Fruit fly (Drosophila melanogaster) whole organism, wandering third instar larva: ENCODE results near the gene CG43249.

ENCODE experiments used
- Abd-B ChIP-seq: fragments of >200 bp; optimal IDR thresholded peaks from 2 replicates; lab custom pipeline; 2017; ENCODE audit warnings: missing biosample characterization, missing genetic modification characterization
- Dif ChIP-seq: fragments of 200-275, 200-300 bp; sonication (Bioruptor generic); optimal IDR thresholded peaks from 2 replicates; lab custom pipeline; 2018; ENCODE audit warnings: missing biosample characterization, missing genetic modification characterization; ENCODE audit not compliant: partially characterized antibody
- Hr78 ChIP-seq: fragments of >200 bp; optimal IDR thresholded peaks from 2 replicates; lab custom pipeline; 2017; ENCODE audit warnings: missing biosample characterization, missing genetic modification characterization
- OdsH ChIP-seq: fragments of 200-800 bp; sonication (Bioruptor generic); optimal IDR thresholded peaks from 2 replicates; lab custom pipeline; 2016; ENCODE audit warnings: missing biosample characterization, mild to moderate bottlenecking, missing genetic modification characterization
- dsf ChIP-seq: sonication (Bioruptor generic); optimal IDR thresholded peaks from 2 replicates; lab custom pipeline; 2016; ENCODE audit warnings: missing biosample characterization, missing genetic modification characterization, borderline replicate concordance
- pan ChIP-seq: fragments of >200 bp; optimal IDR thresholded peaks from 2 replicates; lab custom pipeline; 2017
- psq ChIP-seq: fragments of 200-800 bp; sonication (Bioruptor generic); optimal IDR thresholded peaks from 3 replicates; lab custom pipeline; 2017; ENCODE audit warnings: missing biosample characterization, mild to moderate bottlenecking, missing genetic modification characterization, moderate library complexity
- rgr ChIP-seq: fragments of 200-800 bp; sonication (Bioruptor generic); optimal IDR thresholded peaks from 3 replicates; lab custom pipeline; 2016; ENCODE audit warnings: missing biosample characterization, mild to moderate bottlenecking, missing genetic modification characterization
- tai ChIP-seq: sonication (Bioruptor generic); optimal IDR thresholded peaks from 2 replicates; lab custom pipeline; 2016; ENCODE audit warnings: missing biosample characterization, missing genetic modification characterization
- usp ChIP-seq: fragments of >200 bp; optimal IDR thresholded peaks from 2 replicates; lab custom pipeline; 2017; ENCODE audit warnings: missing biosample characterization, missing genetic modification characterization
- woc ChIP-seq: sonication (Bioruptor generic); optimal IDR thresholded peaks from 2 replicates; lab custom pipeline; 2016; ENCODE audit warnings: missing biosample characterization, mild to moderate bottlenecking, missing genetic modification characterization

DNA sequence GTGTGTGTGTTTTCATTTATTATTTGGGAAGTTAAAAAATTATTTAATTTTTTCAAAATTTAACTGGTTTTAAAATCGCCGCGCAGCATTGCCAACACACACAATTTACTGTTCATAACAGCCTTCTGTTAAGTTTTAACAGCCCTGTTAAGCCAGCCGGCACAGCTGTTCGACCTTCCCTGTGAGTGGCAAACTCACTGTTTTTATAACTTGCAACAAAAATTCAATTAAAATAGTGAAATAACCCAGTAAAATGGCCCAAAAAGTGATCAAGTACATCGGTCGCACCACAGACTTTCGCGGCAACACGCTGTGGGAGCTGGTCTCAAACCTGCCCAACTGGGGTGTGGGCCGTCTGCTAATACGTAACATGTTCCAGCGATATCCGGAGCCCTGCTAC is 43.8 kb downstream of the CG43249 start, which contains the start of gene mRpS34:
- no peak for TF ChIP-seq Abd-B (GFP tag; lab: Kevin White, UChicago)
- TF ChIP-seq tai, result no peak
- TF ChIP-seq dsf (GFP tag; lab: Kevin White, UChicago), result no peak
- no peak for TF ChIP-seq usp
- TF ChIP-seq rgr (GFP tag; lab: Kevin White, UChicago), result no peak
- no peak for TF ChIP-seq OdsH (GFP tag; lab: Kevin White, UChicago)
- TF ChIP-seq Hr78 (GFP tag; lab: Kevin White, UChicago), result no peak
- no peak for TF ChIP-seq psq (GFP tag; lab: Kevin White, UChicago)
- no peak for TF ChIP-seq pan (lab: Kevin White, UChicago)
- no peak for TF ChIP-seq Dif (GFP tag; lab: Kevin White, UChicago)
- no peak for TF ChIP-seq woc
